Fruit fly (Drosophila melanogaster): Measurements from ENCODE around the gene CG6938.

The CG6938 gene

dm6 chr3L:12021903-12022302 lies 37.2 kb downstream of the CG6938 start:
- TF ChIP-seq Myc (optimal IDR thresholded peaks at IDR 0.05), result peak; percentile 40
- no peak for TF ChIP-seq Hnf4 (GFP tag; optimal IDR thresholded peaks at IDR 0.05)

- TF ChIP-seq HLH106 (tag; optimal IDR thresholded peaks at IDR 0.05) (no peak), usp (GFP tag; optimal IDR thresholded peaks at IDR 0.05) (no peak), br (GFP tag; optimal IDR thresholded peaks at IDR 0.05) (no peak), CG32264 (GFP tag; optimal IDR thresholded peaks at IDR 0.05) (no peak), h (GFP tag; optimal IDR thresholded peaks at IDR 0.05) (no peak), Dif (GFP tag; optimal IDR thresholded peaks at IDR 0.05; ENCODE audit: partially characterized antibody) (no peak), Rel (GFP tag; optimal IDR thresholded peaks at IDR 0.05) (no peak), Rel (tag; optimal IDR thresholded peaks at IDR 0.05) (no peak), psq (GFP tag; optimal IDR thresholded peaks at IDR 0.05) (no peak), Dfd (GFP tag; optimal IDR thresholded peaks at IDR 0.05) (no peak), brk (GFP tag; optimal IDR thresholded peaks at IDR 0.05) (no peak), Hr83 (GFP tag; optimal IDR thresholded peaks at IDR 0.05; ENCODE audit: poor library complexity, severe bottlenecking) (no peak), lola (GFP tag; optimal IDR thresholded peaks at IDR 0.05) (no peak), Abd-B (GFP tag; optimal IDR thresholded peaks at IDR 0.05) (no peak)
Observed at dm6 chr3L:12023137-12023792, 38.6 kb downstream of the CG6938 start.

- TF ChIP-seq Mio (GFP tag; optimal IDR thresholded peaks at IDR 0.05), result no peak
- peak; percentile 10 for TF ChIP-seq h (GFP tag; optimal IDR thresholded peaks at IDR 0.05)
- peak in 1 of 2 experiments; percentile 14 for TF ChIP-seq foxo (GFP tag; optimal IDR thresholded peaks at IDR 0.05)
- no peak for TF ChIP-seq Rel (GFP tag; optimal IDR thresholded peaks at IDR 0.05)
- no peak for TF ChIP-seq Rel (tag; optimal IDR thresholded peaks at IDR 0.05)
- peak; percentile 11 for TF ChIP-seq OdsH (GFP tag; optimal IDR thresholded peaks at IDR 0.05)
- no peak for TF ChIP-seq usp (GFP tag; optimal IDR thresholded peaks at IDR 0.05)
- no peak for TF ChIP-seq Myc (optimal IDR thresholded peaks at IDR 0.05)
- peak; percentile 17 for TF ChIP-seq rgr (GFP tag; optimal IDR thresholded peaks at IDR 0.05)
- no peak for TF ChIP-seq Hnf4 (GFP tag; optimal IDR thresholded peaks at IDR 0.05)
- TF ChIP-seq Jra (GFP tag; optimal IDR thresholded peaks at IDR 0.05), result no peak
- no peak for TF ChIP-seq pan (optimal IDR thresholded peaks at IDR 0.05)
- TF ChIP-seq CrebA (GFP tag; optimal IDR thresholded peaks at IDR 0.05; ENCODE audit: borderline replicate concordance), result no peak
- TF ChIP-seq Dfd (GFP tag; optimal IDR thresholded peaks at IDR 0.05), result no peak
- TF ChIP-seq fru (GFP tag; optimal IDR thresholded peaks at IDR 0.05), result peak; percentile 16
- TF ChIP-seq CG32264 (GFP tag; optimal IDR thresholded peaks at IDR 0.05), result no peak
Observed at dm6 chr3L:12024947-12025346, 40.2 kb downstream of the CG6938 start.

dm6 chr3L:12027929-12028328 lies 43.2 kb downstream of the CG6938 start:
- TF ChIP-seq OdsH (GFP tag; optimal IDR thresholded peaks at IDR 0.05), result no peak
- TF ChIP-seq dmrt93B (GFP tag; optimal IDR thresholded peaks at IDR 0.05), result no peak
- no peak for TF ChIP-seq CrebA (GFP tag; optimal IDR thresholded peaks at IDR 0.05; ENCODE audit: borderline replicate concordance)
- TF ChIP-seq GATAd (GFP tag; optimal IDR thresholded peaks at IDR 0.05), result no peak
- TF ChIP-seq Abd-B (GFP tag; optimal IDR thresholded peaks at IDR 0.05), result no peak
- TF ChIP-seq sage (GFP tag; optimal IDR thresholded peaks at IDR 0.05), result no peak
- TF ChIP-seq Mio (GFP tag; optimal IDR thresholded peaks at IDR 0.05), result no peak
- no peak for TF ChIP-seq Hr78 (GFP tag; optimal IDR thresholded peaks at IDR 0.05)
- no peak for TF ChIP-seq sv (GFP tag; optimal IDR thresholded peaks at IDR 0.05)
- no peak for TF ChIP-seq Sp1 (GFP tag; optimal IDR thresholded peaks at IDR 0.05)
- TF ChIP-seq woc (GFP tag; optimal IDR thresholded peaks at IDR 0.05), result no peak
- no peak for TF ChIP-seq lola (GFP tag; optimal IDR thresholded peaks at IDR 0.05)
- no peak for TF ChIP-seq rgr (GFP tag; optimal IDR thresholded peaks at IDR 0.05)
- TF ChIP-seq foxo (GFP tag; optimal IDR thresholded peaks at IDR 0.05), result no peak
- TF ChIP-seq h (GFP tag; optimal IDR thresholded peaks at IDR 0.05), result no peak

- TF ChIP-seq CrebA (GFP tag; optimal IDR thresholded peaks at IDR 0.05; ENCODE audit: borderline replicate concordance), result no peak
- no peak for TF ChIP-seq rgr (GFP tag; optimal IDR thresholded peaks at IDR 0.05)
Observed at dm6 chr3L:12028534-12029029, 43.9 kb downstream of the CG6938 start.
